Fruit fly (Drosophila melanogaster) whole organism, embryonic: ENCODE data around the gene Hrd3.
A peak's percentile ranks its signal among the peaks of the same experiment; 100 is the strongest.

Source experiments
- Aef1 ChIP-seq: fragments of 200-800 bp; sonication (Bioruptor generic); IDR thresholded peaks from 3 replicates; pipeline ENCODE4 v1.3.6; 2022; ENCODE audit warnings: missing biosample characterization, missing genetic modification characterization
- Antp ChIP-seq: fragments of 200-800 bp; sonication (Bioruptor generic); optimal IDR thresholded peaks from 3 replicates; lab custom pipeline; 2016; ENCODE audit warnings: missing biosample characterization, missing genetic modification characterization
- Atf-2 ChIP-seq: fragments of 200-800 bp; sonication (Bioruptor generic); optimal IDR thresholded peaks from 2 replicates; lab custom pipeline; 2016; ENCODE audit warnings: missing biosample characterization, missing genetic modification characterization
- CG11560 ChIP-seq: fragments of 200-800 bp; sonication (Bioruptor generic); IDR thresholded peaks from 3 replicates; pipeline ENCODE4 v1.3.6; 2022; ENCODE audit warnings: missing biosample characterization, missing genetic modification characterization
- CG14014 ChIP-seq: fragments of 200-800 bp; sonication (Bioruptor generic); IDR thresholded peaks from 2 replicates; pipeline ENCODE4 v1.3.6; 2022; ENCODE audit warnings: missing biosample characterization, missing genetic modification characterization
- CG15011 ChIP-seq: fragments of 200-800 bp; sonication (Bioruptor generic); optimal IDR thresholded peaks from 3 replicates; lab custom pipeline; 2018; ENCODE audit warnings: missing biosample characterization, mild to moderate bottlenecking, missing genetic modification characterization
- CG15696 ChIP-seq: fragments of 200-800 bp; sonication (Bioruptor generic); optimal IDR thresholded peaks from 2 replicates; lab custom pipeline; 2019; ENCODE audit warnings: missing biosample characterization, mild to moderate bottlenecking, missing genetic modification characterization, moderate library complexity
- CG17186 ChIP-seq: fragments of 200-800 bp; sonication (Bioruptor generic); optimal IDR thresholded peaks from 3 replicates; lab custom pipeline; 2017; ENCODE audit warnings: missing biosample characterization, missing genetic modification reagents, missing genetic modification characterization
- CG17361 ChIP-seq: fragments of 200-800 bp; sonication (Bioruptor generic); IDR thresholded peaks from 3 replicates; pipeline ENCODE4 v1.3.6; 2022; ENCODE audit warnings: missing biosample characterization, missing genetic modification characterization
- CG1832 ChIP-seq: fragments of 200-800 bp; sonication (Bioruptor generic); optimal IDR thresholded peaks from 2 replicates; lab custom pipeline; 2017; ENCODE audit warnings: missing biosample characterization, mild to moderate bottlenecking, missing genetic modification characterization, inconsistent platforms
- CG2116 ChIP-seq: fragments of 200-800 bp; sonication (Bioruptor generic); optimal IDR thresholded peaks from 3 replicates; lab custom pipeline; 2018; ENCODE audit warnings: missing biosample characterization, mild to moderate bottlenecking, missing genetic modification characterization
- CG31365 ChIP-seq: fragments of 200-800 bp; sonication (Bioruptor generic); optimal IDR thresholded peaks from 2 replicates; lab custom pipeline; 2018; ENCODE audit warnings: missing biosample characterization, mild to moderate bottlenecking, missing genetic modification characterization
- CG3163 ChIP-seq: fragments of 200-800 bp; sonication (Bioruptor generic); optimal IDR thresholded peaks from 3 replicates; lab custom pipeline; 2016; ENCODE audit warnings: missing biosample characterization, missing genetic modification characterization
- CG32532 ChIP-seq: fragments of 200-800 bp; sonication (Bioruptor generic); IDR thresholded peaks from 2 replicates; pipeline ENCODE4 v1.3.6; 2022; ENCODE audit warnings: missing biosample characterization, missing genetic modification characterization
- CG33557 ChIP-seq: fragments of 200-800 bp; sonication (Bioruptor generic); optimal IDR thresholded peaks from 2 replicates; lab custom pipeline; 2019; ENCODE audit warnings: missing biosample characterization, mild to moderate bottlenecking, missing genetic modification characterization, moderate library complexity
- CG4282 ChIP-seq: fragments of 200-800 bp; sonication (Bioruptor generic); optimal IDR thresholded peaks from 2 replicates; lab custom pipeline; 2016; ENCODE audit warnings: missing biosample characterization, missing genetic modification characterization
- CG4707 ChIP-seq: fragments of 200-800 bp; sonication (Bioruptor generic); optimal IDR thresholded peaks from 2 replicates; lab custom pipeline; 2018; ENCODE audit warnings: missing biosample characterization, mild to moderate bottlenecking, missing genetic modification characterization, moderate library complexity
- CG6272 ChIP-seq: fragments of 200-800 bp; sonication (Bioruptor generic); IDR thresholded peaks from 2 replicates; pipeline ENCODE4 v1.3.6; 2022; ENCODE audit warnings: missing biosample characterization, missing genetic modification characterization
- CG6813 ChIP-seq: fragments of 200-800 bp; sonication (Bioruptor generic); optimal IDR thresholded peaks from 2 replicates; lab custom pipeline; 2017; ENCODE audit warnings: missing biosample characterization, missing genetic modification characterization, mild to moderate bottlenecking, moderate library complexity, missing genetic modification reagents
- CG7839 ChIP-seq: fragments of 200-800 bp; sonication (Bioruptor generic); optimal IDR thresholded peaks from 3 replicates; lab custom pipeline; 2018; ENCODE audit warnings: missing biosample characterization, mild to moderate bottlenecking, missing genetic modification characterization, moderate library complexity
- CG9797 ChIP-seq: fragments of 200-800 bp; sonication (Bioruptor generic); optimal IDR thresholded peaks from 3 replicates; lab custom pipeline; 2018; ENCODE audit warnings: missing biosample characterization, mild to moderate bottlenecking, missing genetic modification characterization
- E2f2 ChIP-seq: fragments of 200-800 bp; sonication (Bioruptor generic); IDR thresholded peaks from 2 replicates; pipeline ENCODE4 v1.3.6; 2022; ENCODE audit warnings: missing biosample characterization, missing genetic modification characterization
- GATAe ChIP-seq: fragments of 200-800 bp; sonication (Bioruptor generic); conservative IDR thresholded peaks from 2 replicates; pipeline ENCODE4 v1.3.6; 2022; ENCODE audit warnings: missing biosample characterization, missing genetic modification characterization
- HmgD ChIP-seq: fragments of 200-800 bp; sonication (Bioruptor generic); optimal IDR thresholded peaks from 3 replicates; lab custom pipeline; 2016; ENCODE audit warnings: missing biosample characterization, missing genetic modification characterization
- Hr78 ChIP-seq, 2 experiments: fragments of 200-800 bp in 1 of 2; fragments of >200 bp in 1 of 2; sonication (Bioruptor generic) in 1 of 2; optimal IDR thresholded peaks; 2 replicates each; lab custom pipeline; 2017 to 2019; ENCODE audit warnings: missing biosample characterization in 2 of 2, missing genetic modification characterization in 2 of 2, mild to moderate bottlenecking in 1 of 2, moderate library complexity in 1 of 2
- Jarid2 ChIP-seq: fragments of 200-800 bp; sonication (Bioruptor generic); optimal IDR thresholded peaks from 3 replicates; lab custom pipeline; 2017; ENCODE audit warnings: mild to moderate bottlenecking, missing biosample characterization, missing genetic modification reagents, missing genetic modification characterization
- Lim3 ChIP-seq: fragments of 200-800 bp; sonication (Bioruptor generic); IDR thresholded peaks from 2 replicates; pipeline ENCODE4 v1.3.6; 2022; ENCODE audit warnings: missing biosample characterization, missing genetic modification characterization
- NK7.1 ChIP-seq: fragments of 200-800 bp; sonication (Bioruptor generic); optimal IDR thresholded peaks from 3 replicates; lab custom pipeline; 2016; ENCODE audit warnings: missing biosample characterization, missing genetic modification characterization
- Nf-YB ChIP-seq: fragments of 200-800 bp; sonication (Bioruptor generic); optimal IDR thresholded peaks from 3 replicates; lab custom pipeline; 2019; ENCODE audit warnings: missing biosample characterization, mild to moderate bottlenecking, missing genetic modification characterization, moderate library complexity
- Opbp ChIP-seq: fragments of 200-800 bp; sonication (Bioruptor generic); IDR thresholded peaks from 3 replicates; pipeline ENCODE4 v1.3.6; 2022; ENCODE audit warnings: missing biosample characterization, missing genetic modification characterization; ENCODE audit not compliant: partially characterized antibody
- Optix ChIP-seq: fragments of 200-800 bp; sonication (Bioruptor generic); IDR thresholded peaks from 3 replicates; pipeline ENCODE4 v1.3.6; 2022; ENCODE audit warnings: missing biosample characterization, missing genetic modification characterization
- Ssrp ChIP-seq: fragments of 200-800 bp; sonication (Bioruptor generic); optimal IDR thresholded peaks from 2 replicates; lab custom pipeline; 2018; ENCODE audit warnings: missing biosample characterization, mild to moderate bottlenecking, missing genetic modification characterization, moderate library complexity
- bab2 ChIP-seq: fragments of 200-800 bp; sonication (Bioruptor generic); optimal IDR thresholded peaks from 2 replicates; lab custom pipeline; 2016; ENCODE audit warnings: missing biosample characterization, missing genetic modification characterization
- bsh ChIP-seq, 2 experiments: fragments of 200-800 bp; sonication (Bioruptor generic); optimal IDR thresholded peaks; 2 replicates each; lab custom pipeline; 2017 to 2018; ENCODE audit warnings: mild to moderate bottlenecking in 2 of 2, missing biosample characterization in 2 of 2, missing genetic modification characterization in 2 of 2, moderate library complexity in 1 of 2
- crol ChIP-seq: fragments of 200-800 bp; sonication (Bioruptor generic); IDR thresholded peaks from 2 replicates; pipeline ENCODE4 v1.3.6; 2022; ENCODE audit warnings: missing biosample characterization, missing genetic modification characterization
- h ChIP-seq: fragments of >200 bp; optimal IDR thresholded peaks from 2 replicates; lab custom pipeline; 2017
- jing ChIP-seq: fragments of 200-800 bp; sonication (Bioruptor generic); optimal IDR thresholded peaks from 2 replicates; lab custom pipeline; 2018; ENCODE audit warnings: missing biosample characterization, mild to moderate bottlenecking, missing genetic modification characterization
- lmd ChIP-seq: fragments of 200-800 bp; sonication (Bioruptor generic); IDR thresholded peaks from 2 replicates; pipeline ENCODE4 v1.3.6; 2022; ENCODE audit warnings: missing biosample characterization, missing genetic modification characterization
- luna ChIP-seq: fragments of 200-800 bp; sonication (Bioruptor generic); optimal IDR thresholded peaks from 2 replicates; lab custom pipeline; 2016; ENCODE audit warnings: missing biosample characterization, missing genetic modification characterization
- odd ChIP-seq: fragments of 200-800 bp; sonication (Bioruptor generic); optimal IDR thresholded peaks from 2 replicates; lab custom pipeline; 2017; ENCODE audit warnings: missing biosample characterization, mild to moderate bottlenecking, missing genetic modification characterization
- pb ChIP-seq: fragments of 200-800 bp; sonication (Bioruptor generic); optimal IDR thresholded peaks from 3 replicates; lab custom pipeline; 2016; ENCODE audit warnings: missing biosample characterization, missing genetic modification characterization
- pfk ChIP-seq: fragments of 200-800 bp; sonication (Bioruptor generic); optimal IDR thresholded peaks from 2 replicates; lab custom pipeline; 2018; ENCODE audit warnings: missing biosample characterization, mild to moderate bottlenecking, missing genetic modification characterization, moderate library complexity
- pho ChIP-seq: fragments of 200-800 bp; sonication (Bioruptor generic); optimal IDR thresholded peaks from 2 replicates; lab custom pipeline; 2016; ENCODE audit warnings: missing biosample characterization, missing genetic modification characterization
- pita ChIP-seq: fragments of 200-800 bp; sonication (Bioruptor generic); optimal IDR thresholded peaks from 2 replicates; lab custom pipeline; 2017; ENCODE audit warnings: missing biosample characterization, mild to moderate bottlenecking, missing genetic modification characterization
- psq ChIP-seq: fragments of 200-800 bp; sonication (Bioruptor generic); optimal IDR thresholded peaks from 2 replicates; lab custom pipeline; 2017; ENCODE audit warnings: missing biosample characterization, missing genetic modification characterization
- ranshi ChIP-seq: fragments of 200-800 bp; sonication (Bioruptor generic); IDR thresholded peaks from 2 replicates; pipeline ENCODE4 v1.3.6; 2022; ENCODE audit warnings: missing biosample characterization, missing genetic modification characterization
- sens ChIP-seq: fragments of 200-800 bp; sonication (Bioruptor generic); peaks from one replicate; lab custom pipeline; 2016; ENCODE audit warnings: missing biosample characterization, missing genetic modification characterization
- slou ChIP-seq: fragments of 200-800 bp; sonication (Bioruptor generic); optimal IDR thresholded peaks from 3 replicates; lab custom pipeline; 2016; ENCODE audit warnings: missing biosample characterization, missing genetic modification characterization
- slp2 ChIP-seq: fragments of 200-800 bp; sonication (Bioruptor generic); optimal IDR thresholded peaks from 2 replicates; lab custom pipeline; 2016; ENCODE audit warnings: missing biosample characterization, missing genetic modification characterization
- sqz ChIP-seq: fragments of 200-800 bp; sonication (Bioruptor generic); optimal IDR thresholded peaks from 3 replicates; lab custom pipeline; 2018; ENCODE audit warnings: missing biosample characterization, mild to moderate bottlenecking, missing genetic modification characterization
- toy ChIP-seq: fragments of 200-800 bp; sonication (Bioruptor generic); IDR thresholded peaks from 2 replicates; pipeline ENCODE4 v1.3.6; 2022; ENCODE audit warnings: missing biosample characterization, missing genetic modification characterization
- zfh1 ChIP-seq: fragments of 200-800 bp; sonication (Bioruptor generic); IDR thresholded peaks from 3 replicates; pipeline ENCODE4 v1.3.6; 2022; ENCODE audit warnings: missing biosample characterization, missing genetic modification characterization

Hrd3 gene

dm6 chr3R:23713901-23714300 lies 44.5 kb downstream of the Hrd3 start (continued):
- TF ChIP-seq slou (GFP tag; lab: Kevin White, UChicago) (no peak), Hr78 (GFP tag; optimal IDR thresholded peaks at IDR 0.05; lab: Kevin White, UChicago) (no peak), Ssrp (tag; lab: Kevin White, UChicago) (peak; percentile 71), CG31365 (tag; lab: Kevin White, UChicago) (no peak), CG4282 (no peak), CG3163 (no peak), CG9797 (GFP tag; lab: Kevin White, UChicago) (no peak), CG6813 (peak; percentile 16), sens (GFP tag; lab: Kevin White, UChicago) (peak; percentile 97), sqz (GFP tag; lab: Kevin White, UChicago) (peak; percentile 41), Antp (GFP tag; lab: Kevin White, UChicago) (peak; percentile 46), CG7839 (tag; lab: Kevin White, UChicago) (peak; percentile 63), Opbp (GFP tag; lab: Robert Waterston, UW) (no peak), NK7.1 (GFP tag; lab: Kevin White, UChicago) (no peak), lmd (GFP tag; lab: Robert Waterston, UW) (0 out of 2 replicates have a peak, but pooled peaks have one; percentile 13), Aef1 (GFP tag; lab: Robert Waterston, UW) (0 out of 3 replicates have a peak, but pooled peaks have one; percentile 19), Optix (GFP tag; lab: Robert Waterston, UW) (peak; percentile 29; the same call in 1 of the 3 replicates), odd (GFP tag; lab: Kevin White, UChicago) (no peak), jing (GFP tag; lab: Kevin White, UChicago) (peak; percentile 29), CG2116 (GFP tag; lab: Kevin White, UChicago) (no peak), CG17186 (GFP tag; lab: Kevin White, UChicago) (no peak), psq (GFP tag; lab: Kevin White, UChicago) (no peak), pho (GFP tag; lab: Kevin White, UChicago) (no peak), CG32532 (no peak), toy (no peak), Atf-2 (GFP tag; lab: Kevin White, UChicago) (peak; percentile 50), Lim3 (peak; percentile 57), CG4707 (GFP tag; lab: Kevin White, UChicago) (peak; percentile 31), ranshi (GFP tag; lab: Robert Waterston, UW) (peak; percentile 50), E2f2 (peak; percentile 39; the same call in 1 of the 2 replicates), bab2 (GFP tag; lab: Kevin White, UChicago) (peak; percentile 56), luna (no peak), GATAe (GFP tag; lab: Robert Waterston, UW) (no peak; the same call in 1 of the 2 replicates), bsh (GFP tag; optimal IDR thresholded peaks at IDR 0.05; lab: Kevin White, UChicago) (peak in 1 of 2 experiments; percentile 82), Nf-YB (no peak), CG11560 (tag; lab: Robert Waterston, UW) (no peak), CG15696 (peak; percentile 75), CG15011 (GFP tag; lab: Kevin White, UChicago) (peak; percentile 9), zfh1 (GFP tag; lab: Robert Waterston, UW) (peak; percentile 57; the same call in 2 of the 3 replicates), CG14014 (GFP tag; lab: Robert Waterston, UW) (peak; percentile 63), CG17361 (GFP tag; lab: Robert Waterston, UW) (0 out of 3 replicates have a peak, but pooled peaks have one; percentile 32), pita (no peak), Jarid2 (GFP tag; lab: Kevin White, UChicago) (no peak), CG33557 (GFP tag; lab: Kevin White, UChicago) (peak; percentile 33), CG6272 (GFP tag; lab: Robert Waterston, UW) (no peak), crol (GFP tag; lab: Robert Waterston, UW) (no peak), CG1832 (GFP tag; lab: Kevin White, UChicago) (no peak), HmgD (GFP tag; lab: Kevin White, UChicago) (no peak), h (lab: Kevin White, UChicago) (no peak), pb (GFP tag; lab: Kevin White, UChicago) (peak; percentile 11), pfk (no peak), slp2 (GFP tag; lab: Kevin White, UChicago) (peak; percentile 44)
